Worm (Caenorhabditis elegans) whole organism, L1 larva: ENCODE data around the gene ddx-23.

Experiments used
- C04F5.9 ChIP-seq: sonication (generic microtip); optimal IDR thresholded peaks from 2 replicates; lab custom pipeline; 2016; ENCODE audit warnings: missing genetic modification characterization, missing compliant biosample characterization
- C16A3.4 ChIP-seq: fragments of 150-350 bp; optimal IDR thresholded peaks from 2 replicates; lab custom pipeline; 2014; ENCODE audit warnings: missing biosample characterization, missing genetic modification characterization
- C34B4.2 ChIP-seq: sonication (generic microtip); optimal IDR thresholded peaks from 2 replicates; lab custom pipeline; 2017; ENCODE audit warnings: mild to moderate bottlenecking, missing genetic modification characterization, missing compliant biosample characterization
- F16B12.6 ChIP-seq: fragments of 150-350 bp; optimal IDR thresholded peaks from 2 replicates; lab custom pipeline; 2014; ENCODE audit warnings: missing biosample characterization, missing genetic modification characterization
- alr-1 ChIP-seq: fragments of 200-800 bp; sonication (Bioruptor generic); optimal IDR thresholded peaks from 2 replicates; lab custom pipeline; 2018; ENCODE audit warnings: borderline replicate concordance, mild to moderate bottlenecking, missing genetic modification characterization, missing compliant biosample characterization
- ama-1 ChIP-seq: fragments of 150-350 bp; optimal IDR thresholded peaks from 2 replicates; lab custom pipeline; 2014
- blmp-1 ChIP-seq: fragments of 150-350 bp; optimal IDR thresholded peaks from 2 replicates; lab custom pipeline; 2014; ENCODE audit warnings: missing biosample characterization, missing genetic modification characterization
- ceh-82 ChIP-seq, 3 experiments: fragments of 150-350 bp in 1 of 3; sonication (generic microtip) in 2 of 3; optimal IDR thresholded peaks; 2 replicates each; lab custom pipeline; 2014 to 2017; ENCODE audit warnings: missing biosample characterization in 3 of 3, missing genetic modification characterization in 3 of 3
- ces-1 ChIP-seq: fragments of 150-350 bp; optimal IDR thresholded peaks from 2 replicates; lab custom pipeline; 2014; ENCODE audit warnings: missing biosample characterization, missing genetic modification reagents, missing genetic modification characterization
- dsc-1 ChIP-seq: sonication (generic microtip); optimal IDR thresholded peaks from 2 replicates; lab custom pipeline; 2016; ENCODE audit warnings: mild to moderate bottlenecking, missing genetic modification characterization, missing compliant biosample characterization
- efl-1 ChIP-seq, 4 experiments: fragments of 150-350 bp; optimal IDR thresholded peaks in 3 of 4; peaks in 1 of 4; 1 replicate in 1 of 4; 2 replicates in 3 of 4; lab custom pipeline; 2014; ENCODE audit warnings: missing biosample characterization in 2 of 4, missing genetic modification characterization in 2 of 4, missing genetic modification reagents in 2 of 4
- egl-13 ChIP-seq: sonication (generic microtip); optimal IDR thresholded peaks from 2 replicates; lab custom pipeline; 2016; ENCODE audit warnings: missing genotype, missing genetic modification reagents, missing genetic modification characterization, missing compliant biosample characterization
- elt-2 ChIP-seq: sonication (generic microtip); optimal IDR thresholded peaks from 2 replicates; lab custom pipeline; 2016; ENCODE audit warnings: missing genetic modification characterization, mild to moderate bottlenecking, inconsistent platforms, missing compliant biosample characterization, missing genetic modification reagents
- ets-5 ChIP-seq: fragments of 200-800 bp; sonication (Bioruptor generic); IDR thresholded peaks from 2 replicates; pipeline ENCODE4 v1.3.6; 2022; ENCODE audit warnings: missing genetic modification characterization, missing compliant biosample characterization
- fkh-10 ChIP-seq: sonication (generic microtip); optimal IDR thresholded peaks from 2 replicates; lab custom pipeline; 2017; ENCODE audit warnings: missing biosample characterization, missing genetic modification reagents, missing genetic modification characterization
- fkh-8 ChIP-seq: sonication (generic microtip); optimal IDR thresholded peaks from 2 replicates; lab custom pipeline; 2016; ENCODE audit warnings: mild to moderate bottlenecking, missing genetic modification characterization, missing compliant biosample characterization
- fos-1 ChIP-seq: fragments of 150-350 bp; optimal IDR thresholded peaks from 2 replicates; lab custom pipeline; 2014; ENCODE audit warnings: missing biosample characterization, missing genetic modification characterization
- grh-1 ChIP-seq: fragments of 200-800 bp; sonication (Bioruptor generic); IDR thresholded peaks from 2 replicates; pipeline ENCODE4 v1.3.6; 2022; ENCODE audit warnings: missing genetic modification reagents, missing genetic modification characterization, missing compliant biosample characterization
- hlh-17 ChIP-seq: fragments of 200-800 bp; sonication (Bioruptor generic); optimal IDR thresholded peaks from 2 replicates; lab custom pipeline; 2018; ENCODE audit warnings: missing genetic modification characterization, mild to moderate bottlenecking, missing compliant biosample characterization, moderate library complexity, borderline replicate concordance
- hpl-2 ChIP-seq: fragments of 150-350 bp; optimal IDR thresholded peaks from 2 replicates; lab custom pipeline; 2014; ENCODE audit warnings: missing biosample characterization, missing genetic modification reagents, missing genetic modification characterization
- isw-1 ChIP-seq: fragments of 200-800 bp; sonication (Bioruptor generic); IDR thresholded peaks from 2 replicates; pipeline ENCODE4 v1.3.6; 2022; ENCODE audit warnings: missing genetic modification characterization, missing compliant biosample characterization
- jun-1 ChIP-seq: fragments of 150-350 bp; optimal IDR thresholded peaks from 2 replicates; lab custom pipeline; 2014; ENCODE audit warnings: missing biosample characterization, missing genetic modification reagents, missing genetic modification characterization
- lin-13 ChIP-seq: fragments of 150-350 bp; optimal IDR thresholded peaks from 2 replicates; lab custom pipeline; 2014; ENCODE audit warnings: missing biosample characterization, missing genetic modification reagents, missing genetic modification characterization
- lin-14 ChIP-seq: fragments of 200-800 bp; sonication (Bioruptor generic); optimal IDR thresholded peaks from 2 replicates; lab custom pipeline; 2018; ENCODE audit warnings: mild to moderate bottlenecking, missing genetic modification characterization, moderate library complexity, missing compliant biosample characterization
- lin-35 ChIP-seq, 2 experiments: fragments of 150-350 bp; optimal IDR thresholded peaks; 2 replicates each; lab custom pipeline; 2014; ENCODE audit warnings: missing biosample characterization in 2 of 2, missing genetic modification characterization in 2 of 2, missing genetic modification reagents in 2 of 2
- lin-39 ChIP-seq: fragments of 150-350 bp; optimal IDR thresholded peaks from 2 replicates; lab custom pipeline; 2014; ENCODE audit warnings: missing biosample characterization, missing genetic modification reagents, missing genetic modification characterization
- lsy-2 ChIP-seq, 2 experiments: fragments of 150-350 bp; optimal IDR thresholded peaks; 2 replicates each; lab custom pipeline; 2014; ENCODE audit warnings: missing biosample characterization in 2 of 2, missing genetic modification characterization in 2 of 2
- mab-9 ChIP-seq: fragments of 200-800 bp; sonication (Bioruptor generic); IDR thresholded peaks from 2 replicates; pipeline ENCODE4 v1.3.6; 2022; ENCODE audit warnings: missing genetic modification reagents, missing genetic modification characterization, missing compliant biosample characterization
- nhr-11 ChIP-seq: fragments of 150-350 bp; optimal IDR thresholded peaks from 2 replicates; lab custom pipeline; 2014; ENCODE audit warnings: missing biosample characterization, missing genetic modification characterization
- nhr-12 ChIP-seq: sonication (generic microtip); optimal IDR thresholded peaks from 2 replicates; lab custom pipeline; 2017; ENCODE audit warnings: missing biosample characterization, missing genetic modification characterization
- nhr-28 ChIP-seq: fragments of 150-350 bp; optimal IDR thresholded peaks from 2 replicates; lab custom pipeline; 2014; ENCODE audit warnings: missing biosample characterization, missing genetic modification characterization
- nhr-47 ChIP-seq: sonication (generic microtip); optimal IDR thresholded peaks from 2 replicates; lab custom pipeline; 2016; ENCODE audit warnings: mild to moderate bottlenecking, missing genetic modification characterization, moderate library complexity, missing compliant biosample characterization
- nhr-71 ChIP-seq: sonication (generic microtip); optimal IDR thresholded peaks from 2 replicates; lab custom pipeline; 2016; ENCODE audit warnings: mild to moderate bottlenecking, missing genetic modification characterization, moderate library complexity, missing compliant biosample characterization
- nhr-76 ChIP-seq: sonication (generic microtip); optimal IDR thresholded peaks from 2 replicates; lab custom pipeline; 2017; ENCODE audit warnings: missing biosample characterization, missing genetic modification characterization
- nhr-77 ChIP-seq: fragments of 150-350 bp; optimal IDR thresholded peaks from 2 replicates; lab custom pipeline; 2014; ENCODE audit warnings: missing biosample characterization, missing genetic modification characterization
- nhr-90 ChIP-seq: sonication (generic microtip); optimal IDR thresholded peaks from 2 replicates; lab custom pipeline; 2016; ENCODE audit warnings: mild to moderate bottlenecking, missing genetic modification characterization, missing compliant biosample characterization; ENCODE audit not compliant: poor library complexity
- pqm-1 ChIP-seq: sonication (generic microtip); optimal IDR thresholded peaks from 3 replicates; lab custom pipeline; 2017; ENCODE audit warnings: missing biosample characterization, missing genetic modification characterization
- skn-1 ChIP-seq: fragments of 150-350 bp; optimal IDR thresholded peaks from 2 replicates; lab custom pipeline; 2014; ENCODE audit warnings: missing biosample characterization, missing genetic modification characterization
- sox-4 ChIP-seq: sonication (generic microtip); optimal IDR thresholded peaks from 2 replicates; lab custom pipeline; 2016; ENCODE audit warnings: missing genetic modification characterization, missing compliant biosample characterization
- sptf-1 ChIP-seq: fragments of 150-350 bp; optimal IDR thresholded peaks from 2 replicates; lab custom pipeline; 2014; ENCODE audit warnings: missing biosample characterization, missing genetic modification characterization
- swsn-7 ChIP-seq: sonication (generic microtip); optimal IDR thresholded peaks from 2 replicates; lab custom pipeline; 2016; ENCODE audit warnings: missing genetic modification characterization, missing compliant biosample characterization
- tlp-1 ChIP-seq: fragments of 150-350 bp; optimal IDR thresholded peaks from 2 replicates; lab custom pipeline; 2014; ENCODE audit warnings: missing biosample characterization, missing genetic modification characterization
- unc-30 ChIP-seq: sonication (generic microtip); optimal IDR thresholded peaks from 2 replicates; lab custom pipeline; 2017; ENCODE audit warnings: missing biosample characterization, missing genetic modification characterization
- unc-62 ChIP-seq: fragments of 150-350 bp; optimal IDR thresholded peaks from 2 replicates; lab custom pipeline; 2014; ENCODE audit warnings: missing biosample characterization, missing genetic modification reagents, missing genetic modification characterization
- unc-98 ChIP-seq: fragments of 200-800 bp; sonication (Bioruptor generic); IDR thresholded peaks from 2 replicates; pipeline ENCODE4 v1.3.6; 2022; ENCODE audit warnings: missing genetic modification characterization, missing compliant biosample characterization
- xbp-1 ChIP-seq: sonication (generic microtip); optimal IDR thresholded peaks from 2 replicates; lab custom pipeline; 2016; ENCODE audit warnings: missing genetic modification characterization, missing compliant biosample characterization
- ztf-11 ChIP-seq, 2 experiments: sonication (generic microtip); optimal IDR thresholded peaks; 2 replicates each; lab custom pipeline; 2016 to 2017; ENCODE audit warnings: missing genetic modification characterization in 2 of 2, missing biosample characterization in 1 of 2, missing compliant biosample characterization in 1 of 2
- ztf-4 ChIP-seq: fragments of 150-350 bp; optimal IDR thresholded peaks from 2 replicates; lab custom pipeline; 2014; ENCODE audit warnings: missing biosample characterization, missing genetic modification characterization

ddx-23 gene

DNA sequence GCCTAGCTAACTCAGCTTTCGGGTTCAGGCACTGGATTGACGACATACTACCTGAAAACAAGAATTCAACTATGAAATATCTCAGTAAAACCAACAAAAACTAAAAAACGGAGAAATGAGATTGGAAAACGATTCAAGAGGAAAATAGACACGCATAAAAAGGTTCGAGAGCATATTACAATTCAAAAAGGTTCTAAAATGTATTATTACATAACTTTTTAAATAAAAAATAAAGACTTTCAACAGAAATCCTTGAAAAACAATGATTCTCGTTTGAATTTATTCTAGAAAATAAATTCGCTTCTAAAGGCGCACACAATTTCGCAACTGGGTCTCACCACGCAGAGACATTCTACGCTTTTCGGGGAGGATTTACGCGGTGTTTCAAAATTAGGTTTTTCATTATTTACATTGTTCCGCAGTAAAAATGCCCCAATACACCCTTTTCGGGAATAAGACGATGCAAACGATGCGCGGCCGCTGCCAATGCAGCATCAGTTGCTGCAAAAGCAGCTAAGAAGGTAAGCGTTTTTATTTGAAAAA is 2.6 kb upstream of the ddx-23 start, which contains the start of the genes cct-6 and alh-9 (continued):
- TF ChIP-seq sox-4 (tag; lab: Kevin White, UChicago): no peak
- TF ChIP-seq hpl-2 (GFP tag; lab: Kevin White, UChicago): no peak

DNA sequence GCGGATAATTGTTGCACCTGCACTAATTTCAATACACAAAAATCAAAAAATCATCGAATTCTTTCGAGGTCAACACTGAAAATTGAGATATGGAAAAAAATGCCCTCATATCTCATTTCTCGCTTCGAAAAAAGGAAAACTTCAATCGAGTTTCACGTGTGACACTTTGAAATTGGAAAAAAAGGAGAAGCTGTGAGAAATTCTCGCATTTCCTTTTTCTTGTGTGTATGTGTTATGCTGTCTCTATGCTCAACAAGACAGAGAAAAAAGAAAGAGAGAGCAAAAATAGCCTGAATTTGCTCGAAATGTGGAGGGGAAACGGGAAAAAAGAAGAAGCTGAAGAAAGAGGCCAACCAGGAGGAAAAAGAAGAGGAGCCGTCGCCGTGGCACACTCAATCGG is 6.7 kb downstream of the ddx-23 start:
- TF ChIP-seq alr-1 (tag; lab: Kevin White, UChicago) (no peak), lin-39 (tag; lab: Kevin White, UChicago) (no peak), nhr-71 (peak; percentile 20), unc-62 (GFP tag; lab: Kevin White, UChicago) (no peak), tlp-1 (tag; lab: Kevin White, UChicago) (no peak), nhr-28 (no peak), C16A3.4 (no peak), fkh-10 (GFP tag; lab: Kevin White, UChicago) (peak; percentile 78), fkh-8 (tag; lab: Kevin White, UChicago) (no peak), jun-1 (tag; lab: Kevin White, UChicago) (no peak), efl-1 (optimal IDR thresholded peaks at IDR 0.05; lab: Kevin White, UChicago) (no peak), efl-1 (GFP tag; optimal IDR thresholded peaks at IDR 0.05 in 1 of 2; lab: Kevin White, UChicago) (peak in 1 of 2 experiments; percentile 27), sptf-1 (tag; lab: Kevin White, UChicago) (no peak), lsy-2 (tag; optimal IDR thresholded peaks at IDR 0.05; lab: Kevin White, UChicago) (peak in 1 of 2 experiments; percentile 5), isw-1 (GFP tag; lab: Robert Waterston, UW) (no peak), nhr-12 (tag; lab: Kevin White, UChicago) (no peak), nhr-47 (tag; lab: Kevin White, UChicago) (peak; percentile 11), lin-14 (GFP tag; lab: Kevin White, UChicago) (peak; percentile 77), unc-98 (GFP tag; lab: Robert Waterston, UW) (no peak), ceh-82 (tag; optimal IDR thresholded peaks at IDR 0.05; lab: Kevin White, UChicago) (peak in 1 of 3 experiments; percentile 38)

DNA sequence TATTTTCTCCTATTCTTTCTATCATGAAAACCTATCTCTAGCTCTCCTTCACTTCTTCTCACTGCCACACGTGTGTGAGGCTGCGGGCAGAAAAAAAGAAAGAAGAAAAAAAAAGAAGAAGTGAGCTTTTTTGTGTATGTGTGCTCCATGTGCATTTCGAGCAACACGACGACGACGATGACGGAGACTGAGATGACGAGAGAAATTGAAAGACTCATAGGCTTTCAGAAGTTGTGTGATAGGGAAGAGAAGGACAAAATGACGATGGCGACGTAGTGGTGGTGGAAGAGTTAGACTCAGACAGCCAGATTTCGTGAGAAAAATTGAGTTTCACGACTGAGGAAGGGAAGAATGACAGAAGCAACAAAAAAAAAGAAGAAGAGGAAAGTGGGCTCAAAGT is 7.6 kb downstream of the ddx-23 start:
- TF ChIP-seq sox-4 (tag; lab: Kevin White, UChicago): peak; percentile 34
- no peak for TF ChIP-seq unc-30 (tag; lab: Kevin White, UChicago)
- TF ChIP-seq ets-5: no peak
- peak; percentile 54 for TF ChIP-seq efl-1 (optimal IDR thresholded peaks at IDR 0.05; lab: Kevin White, UChicago)
- peak; percentile 33 to 74 for TF ChIP-seq efl-1 (GFP tag; optimal IDR thresholded peaks at IDR 0.05 in 1 of 2; lab: Kevin White, UChicago)
- TF ChIP-seq F16B12.6 (tag; lab: Kevin White, UChicago): no peak
- TF ChIP-seq ztf-11 (tag; optimal IDR thresholded peaks at IDR 0.05; lab: Kevin White, UChicago): no peak
- peak; percentile 45 to 87 for TF ChIP-seq lsy-2 (tag; optimal IDR thresholded peaks at IDR 0.05; lab: Kevin White, UChicago)
- no peak for TF ChIP-seq nhr-90 (tag; lab: Kevin White, UChicago)
- peak; percentile 3 for TF ChIP-seq nhr-11
- TF ChIP-seq tlp-1 (tag; lab: Kevin White, UChicago): no peak
- no peak for TF ChIP-seq nhr-76 (tag; lab: Kevin White, UChicago)
- no peak for TF ChIP-seq nhr-77 (tag; lab: Kevin White, UChicago)
- TF ChIP-seq ces-1 (GFP tag; lab: Kevin White, UChicago): no peak
- TF ChIP-seq ama-1 (lab: Kevin White, UChicago): no peak
- TF ChIP-seq hlh-17: no peak
- peak; percentile 60 for TF ChIP-seq egl-13 (tag; lab: Kevin White, UChicago)
- peak; percentile 58 for TF ChIP-seq xbp-1
- TF ChIP-seq unc-62 (GFP tag; lab: Kevin White, UChicago): no peak
- peak in 1 of 2 experiments; percentile 56 for TF ChIP-seq lin-35 (GFP tag; optimal IDR thresholded peaks at IDR 0.05; lab: Kevin White, UChicago)
- 0 out of 2 replicates have a peak, but pooled peaks have one; percentile 49 for TF ChIP-seq mab-9
- TF ChIP-seq nhr-12 (tag; lab: Kevin White, UChicago): no peak
- peak; percentile 72 for TF ChIP-seq dsc-1 (tag; lab: Kevin White, UChicago)
- peak; percentile 7 for TF ChIP-seq lin-13 (GFP tag; lab: Kevin White, UChicago)
- TF ChIP-seq C34B4.2 (tag; lab: Kevin White, UChicago): no peak
- TF ChIP-seq blmp-1: no peak
- TF ChIP-seq swsn-7: peak; percentile 78
- no peak for TF ChIP-seq ztf-4
- TF ChIP-seq ceh-82 (tag; optimal IDR thresholded peaks at IDR 0.05; lab: Kevin White, UChicago): peak in 2 of 3 experiments; percentile 37 to 73
- no peak for TF ChIP-seq elt-2
- peak; percentile 52 for TF ChIP-seq skn-1 (tag; lab: Kevin White, UChicago)
- no peak for TF ChIP-seq C04F5.9 (tag; lab: Kevin White, UChicago)
- peak; percentile 4 for TF ChIP-seq jun-1 (tag; lab: Kevin White, UChicago)
- TF ChIP-seq pqm-1: no peak
- no peak for TF ChIP-seq grh-1
- peak; percentile 40 for TF ChIP-seq fos-1 (tag; lab: Kevin White, UChicago)
